Worm (Caenorhabditis elegans) whole organism, L4 larva: ENCODE results near the gene csn-5.
A peak's percentile ranks its signal among the peaks of the same experiment; 100 is the strongest.

ENCODE experiments used
- ceh-28 ChIP-seq: fragments of 150-350 bp; optimal IDR thresholded peaks from 2 replicates; lab custom pipeline; 2014; ENCODE audit warnings: missing biosample characterization, missing genetic modification reagents, missing genetic modification characterization
- ceh-62 ChIP-seq: sonication (generic microtip); optimal IDR thresholded peaks from 2 replicates; lab custom pipeline; 2017; ENCODE audit warnings: missing biosample characterization, missing genetic modification characterization
- daf-8 ChIP-seq: fragments of 200-800 bp; sonication (Bioruptor generic); IDR thresholded peaks from 2 replicates; pipeline ENCODE4 v1.3.6; 2022; ENCODE audit warnings: missing genetic modification characterization, missing compliant biosample characterization
- dpl-1 ChIP-seq: fragments of 150-350 bp; optimal IDR thresholded peaks from 2 replicates; lab custom pipeline; 2014; ENCODE audit warnings: missing biosample characterization, missing genetic modification reagents, missing genetic modification characterization
- nhr-25 ChIP-seq: sonication (generic microtip); optimal IDR thresholded peaks from 2 replicates; lab custom pipeline; 2017; ENCODE audit warnings: missing genetic modification characterization, mild to moderate bottlenecking, missing compliant biosample characterization, antibody characterized with exemption, moderate library complexity, borderline replicate concordance; ENCODE audit not compliant: insufficient read depth

ce11 chrIV:5667191-5667590, 17.9 kb downstream of the csn-5 start:
- TF ChIP-seq ceh-62: no peak
- no peak for TF ChIP-seq ceh-28 (tag; lab: Kevin White, UChicago)
- no peak for TF ChIP-seq daf-8 (GFP tag; lab: Robert Waterston, UW)
- no peak for TF ChIP-seq nhr-25 (tag; lab: Kevin White, UChicago)
- TF ChIP-seq dpl-1: peak; percentile 11
